Fruit fly (Drosophila melanogaster): ENCODE results near the gene CG12121.

dm6 chrX:9215485-9215884, 16.7 kb downstream of the CG12121 start, which contains the start of gene CG15368:
- TF ChIP-seq CG15710 (tag; optimal IDR thresholded peaks at IDR 0.05): no peak
- no peak for TF ChIP-seq CG12605 (GFP tag; IDR thresholded peaks at IDR 0.05)
- TF ChIP-seq CG32121 (GFP tag; IDR thresholded peaks at IDR 0.05): no peak
- TF ChIP-seq EcR (GFP tag; optimal IDR thresholded peaks at IDR 0.05): no peak
- TF ChIP-seq CG14655 (GFP tag; optimal IDR thresholded peaks at IDR 0.05): no peak
- no peak for TF ChIP-seq rn (GFP tag; IDR thresholded peaks at IDR 0.05)
- TF ChIP-seq CG17806 (tag; optimal IDR thresholded peaks at IDR 0.05): no peak
- no peak for TF ChIP-seq fd96Ca (GFP tag; IDR thresholded peaks at IDR 0.05)
